Worm (Caenorhabditis elegans) whole organism, midembryonic: ENCODE results near the gene alg-4.

Experiments used
- T22C8.4 ChIP-seq: fragments of 200-800 bp; sonication (Bioruptor generic); IDR thresholded peaks from 2 replicates; pipeline ENCODE4 v1.3.6; 2022; ENCODE audit warnings: missing genetic modification characterization, missing compliant biosample characterization
- ref-1 ChIP-seq: fragments of 200-800 bp; sonication (Bioruptor generic); conservative IDR thresholded peaks from 2 replicates; pipeline ENCODE4 v1.3.6; 2022; ENCODE audit warnings: missing genetic modification reagents, missing genetic modification characterization, missing compliant biosample characterization
- tab-1 ChIP-seq: fragments of 200-800 bp; sonication (Bioruptor generic); IDR thresholded peaks from 2 replicates; pipeline ENCODE4 v1.3.6; 2022; ENCODE audit warnings: missing genetic modification characterization, missing compliant biosample characterization
- ztf-23 ChIP-seq: fragments of 200-800 bp; sonication (Bioruptor generic); IDR thresholded peaks from 2 replicates; pipeline ENCODE4 v1.3.6; 2022; ENCODE audit warnings: missing genetic modification reagents, missing genetic modification characterization, missing compliant biosample characterization

- TF ChIP-seq ztf-23 (GFP tag; lab: Robert Waterston, UW) (no peak), tab-1 (GFP tag; lab: Robert Waterston, UW) (no peak), ref-1 (no peak), T22C8.4 (no peak)
Measured at ce11 chrIII:9857110-9857509, 34.1 kb downstream of the alg-4 start.
